Worm (Caenorhabditis elegans): Measurements from ENCODE around the gene srj-13.

srj-13 gene

DNA sequence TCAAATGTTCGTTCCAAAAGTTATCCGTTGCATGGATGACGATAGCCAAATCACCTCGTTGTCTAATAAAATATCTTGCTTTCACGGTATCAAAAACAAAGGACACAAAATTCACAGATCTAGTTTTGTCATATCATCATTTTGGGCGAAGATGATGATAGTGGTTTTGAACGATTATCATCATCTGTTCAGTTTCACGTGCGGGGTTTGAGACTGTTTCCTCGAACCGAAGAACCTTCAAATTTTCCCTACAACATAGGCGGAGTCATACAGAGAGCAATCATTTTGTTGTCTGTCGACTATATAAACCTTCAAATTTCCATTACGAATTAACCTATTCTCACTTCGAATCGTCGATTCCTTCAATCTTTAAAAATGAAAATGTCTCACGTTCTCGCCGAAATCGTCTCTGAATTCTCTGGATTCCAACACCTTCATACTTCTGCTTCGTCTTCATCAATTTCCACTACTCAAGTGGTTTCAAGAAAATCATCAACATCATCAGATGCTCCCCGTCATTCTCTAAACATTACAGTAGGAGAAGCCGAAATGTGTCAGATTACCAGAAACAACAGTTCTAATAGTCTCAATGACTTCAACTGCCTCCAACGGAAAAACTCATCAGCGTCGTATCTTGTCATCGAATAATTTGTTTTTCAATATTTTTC is 10.8 kb downstream of the srj-13 start, which contains the start of gene F18E3.11 (continued):
- TF ChIP-seq mdt-29 (GFP tag; IDR thresholded peaks at IDR 0.05) = peak; percentile 75; the same call in 1 of the 2 replicates

DNA sequence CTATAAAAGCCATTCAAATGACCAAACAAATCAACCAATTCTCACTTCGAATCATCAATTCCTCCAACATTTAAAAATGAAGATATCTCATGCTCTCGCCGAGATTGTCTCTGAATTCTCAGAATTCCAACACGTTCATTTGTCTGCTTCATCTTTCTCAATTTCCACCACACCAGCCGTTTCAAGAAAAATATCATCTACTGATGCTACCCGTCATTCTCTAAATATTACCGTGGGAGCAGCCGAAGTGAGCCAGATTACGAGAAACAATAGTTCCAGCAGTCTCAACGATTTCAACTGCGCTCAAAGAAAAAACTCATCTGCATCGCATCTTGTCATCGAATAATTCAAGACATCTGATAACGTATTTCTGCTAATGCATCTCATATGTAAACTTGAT is 12.5 kb downstream of the srj-13 start, which contains the start of gene F18E3.12:
Gene F18E3.12, plus strand, starts transcription at position 77 of the 400 bp plus-strand sequence.
- TF ChIP-seq ama-1 (optimal IDR thresholded peaks at IDR 0.05) = peak; percentile 96
- no peak for TF ChIP-seq R02D3.7 (tag; optimal IDR thresholded peaks at IDR 0.05)

DNA sequence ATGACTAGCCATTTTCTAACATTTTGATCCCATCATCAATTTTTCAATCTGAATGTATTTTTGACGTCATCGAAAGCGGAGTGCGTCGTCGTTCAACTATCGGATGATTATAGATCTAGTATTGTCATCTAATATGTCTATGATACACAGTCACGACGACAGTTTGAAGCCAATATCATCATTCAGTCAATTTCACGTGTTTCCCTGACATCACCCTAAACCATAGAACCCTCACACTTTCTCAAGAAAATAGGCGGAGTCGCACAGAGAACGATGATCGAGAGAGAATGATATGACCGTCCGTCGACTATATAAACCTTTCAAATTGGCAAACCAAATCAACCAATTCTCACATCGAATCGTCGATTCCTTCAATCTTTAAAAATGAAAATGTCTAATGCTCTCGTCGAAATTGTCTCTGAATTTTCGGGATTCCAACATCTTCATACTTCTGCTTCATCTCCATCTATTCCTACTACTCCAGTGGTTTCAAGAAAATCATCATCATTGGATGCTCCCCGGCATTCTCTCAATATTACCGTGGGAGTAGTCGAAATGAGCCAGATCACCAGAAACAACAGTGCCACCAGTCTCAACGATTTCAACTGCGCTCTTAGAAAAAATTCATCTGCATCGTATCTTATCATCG is 13.4 kb downstream of the srj-13 start, which contains the start of gene F18E3.13:
Gene F18E3.13, plus strand, starts transcription at position 385 of the 649 bp plus-strand sequence.
- no peak for TF ChIP-seq F37D6.2 (tag; optimal IDR thresholded peaks at IDR 0.05)
- TF ChIP-seq rbr-2 (tag; optimal IDR thresholded peaks at IDR 0.05) = no peak
- TF ChIP-seq T26A8.4 (GFP tag; IDR thresholded peaks at IDR 0.05) = peak; percentile 45; the same call in 1 of the 2 replicates
- peak; percentile 56 to 88 for TF ChIP-seq mdl-1 (tag; optimal IDR thresholded peaks at IDR 0.05)
- no peak for TF ChIP-seq zip-2 (tag; optimal IDR thresholded peaks at IDR 0.05)
- no peak for TF ChIP-seq Y105C5A.15 (GFP tag; IDR thresholded peaks at IDR 0.05)
- no peak for TF ChIP-seq snpc-4 (tag; optimal IDR thresholded peaks at IDR 0.05)
- TF ChIP-seq D1046.2 (GFP tag; IDR thresholded peaks at IDR 0.05) = no peak
- TF ChIP-seq tra-1 (GFP tag; IDR thresholded peaks at IDR 0.05) = no peak
- TF ChIP-seq madf-9 (GFP tag; conservative IDR thresholded peaks at IDR 0.05) = peak; percentile 24; the same call in 1 of the 2 replicates
- TF ChIP-seq hlh-30 (tag; optimal IDR thresholded peaks at IDR 0.05; ENCODE audit: insufficient read depth) = peak; percentile 77
- TF ChIP-seq ZK337.2 (GFP tag; IDR thresholded peaks at IDR 0.05) = no peak
- no peak for TF ChIP-seq skn-1 (tag; optimal IDR thresholded peaks at IDR 0.05)
- no peak for TF ChIP-seq F26F4.8 (GFP tag; conservative IDR thresholded peaks at IDR 0.05)
- TF ChIP-seq jun-1 (tag; optimal IDR thresholded peaks at IDR 0.05) = no peak
- no peak for TF ChIP-seq ceh-28 (tag; optimal IDR thresholded peaks at IDR 0.05)
- peak; percentile 67 for TF ChIP-seq aha-1 (tag)
- no peak for TF ChIP-seq ceh-82 (tag; optimal IDR thresholded peaks at IDR 0.05)
- TF ChIP-seq dpl-1 (GFP tag; optimal IDR thresholded peaks at IDR 0.05) = peak; percentile 9
- TF ChIP-seq zag-1 (tag; optimal IDR thresholded peaks at IDR 0.05) = no peak
- TF ChIP-seq dmd-9 (GFP tag; IDR thresholded peaks at IDR 0.05) = no peak
- no peak for TF ChIP-seq spr-1 (tag; optimal IDR thresholded peaks at IDR 0.05)
- TF ChIP-seq aly-2 (tag; optimal IDR thresholded peaks at IDR 0.05) = no peak
- no peak for TF ChIP-seq nhr-111 (GFP tag; optimal IDR thresholded peaks at IDR 0.05)
- peak; percentile 84 for TF ChIP-seq hlh-11 (tag; optimal IDR thresholded peaks at IDR 0.05)
- peak; percentile 93 for TF ChIP-seq ama-1 (optimal IDR thresholded peaks at IDR 0.05)
- TF ChIP-seq nhr-6 (tag; optimal IDR thresholded peaks at IDR 0.05) = no peak
- no peak for TF ChIP-seq Y48G9A.11 (GFP tag; IDR thresholded peaks at IDR 0.05)
- TF ChIP-seq mxl-3 (GFP tag; optimal IDR thresholded peaks at IDR 0.05) = peak; percentile 72
- TF ChIP-seq nhr-11 (tag; optimal IDR thresholded peaks at IDR 0.05) = no peak
- TF ChIP-seq nhr-42 (GFP tag; IDR thresholded peaks at IDR 0.05) = no peak
- TF ChIP-seq daf-16 (GFP tag; optimal IDR thresholded peaks at IDR 0.05) = no peak
- TF ChIP-seq daf-16 (tag; optimal IDR thresholded peaks at IDR 0.05) = no peak
- TF ChIP-seq egl-27 (tag; optimal IDR thresholded peaks at IDR 0.05) = no peak
- TF ChIP-seq dmd-8 (GFP tag; IDR thresholded peaks at IDR 0.05) = no peak
- no peak for TF ChIP-seq lin-15B (tag; optimal IDR thresholded peaks at IDR 0.05)
- peak in 1 of 2 experiments; percentile 57 for TF ChIP-seq lsy-2 (tag; optimal IDR thresholded peaks at IDR 0.05)
- TF ChIP-seq ztf-7 (tag; optimal IDR thresholded peaks at IDR 0.05) = no peak
- no peak for TF ChIP-seq Y5F2A.4 (GFP tag; optimal IDR thresholded peaks at IDR 0.05)
- TF ChIP-seq mxl-2 (GFP tag; conservative IDR thresholded peaks at IDR 0.05) = 0 out of 2 replicates have a peak, but pooled peaks have one; percentile 22
- TF ChIP-seq ceh-32 (tag; optimal IDR thresholded peaks at IDR 0.05; ENCODE audit: poor library complexity) = no peak
- peak in 1 of 2 experiments; percentile 55 for TF ChIP-seq unc-62 (GFP tag; optimal IDR thresholded peaks at IDR 0.05 in 1 of 2)
- no peak for TF ChIP-seq unc-62 (tag; optimal IDR thresholded peaks at IDR 0.05)
- TF ChIP-seq lim-7 (GFP tag; IDR thresholded peaks at IDR 0.05) = no peak
- TF ChIP-seq php-3 (GFP tag; IDR thresholded peaks at IDR 0.05) = no peak

Measured in whole organism, L4 larva.